Fruit fly (Drosophila melanogaster): ENCODE measurements around the gene sip2.

Gene sip2

dm6 chr2L:6971597-6972036, 7.7 kb upstream of the sip2 start, which contains the start of gene snRNP-U1-70K (continued):
- TF ChIP-seq CG3995 (GFP tag; optimal IDR thresholded peaks at IDR 0.05) (peak; percentile 66), ab (GFP tag; optimal IDR thresholded peaks at IDR 0.05) (no peak), CG9797 (GFP tag; optimal IDR thresholded peaks at IDR 0.05) (peak; percentile 94), Dref (GFP tag; IDR thresholded peaks at IDR 0.05) (peak; percentile 40), Sin3A (optimal IDR thresholded peaks at IDR 0.05) (no peak), CG10462 (GFP tag; optimal IDR thresholded peaks at IDR 0.05) (no peak), vfl (GFP tag; optimal IDR thresholded peaks at IDR 0.05) (no peak), CG10267 (tag; optimal IDR thresholded peaks at IDR 0.05) (peak; percentile 62), Mes4 (GFP tag; optimal IDR thresholded peaks at IDR 0.05) (no peak), CG1792 (GFP tag; optimal IDR thresholded peaks at IDR 0.05) (no peak), repo (GFP tag; optimal IDR thresholded peaks at IDR 0.05) (no peak), zf30C (GFP tag; optimal IDR thresholded peaks at IDR 0.05) (no peak), CG10979 (tag; optimal IDR thresholded peaks at IDR 0.05) (no peak), chif (GFP tag; optimal IDR thresholded peaks at IDR 0.05) (peak in 1 of 2 experiments; percentile 6), Rfx (GFP tag; IDR thresholded peaks at IDR 0.05) (peak; percentile 50), HLH3B (GFP tag; IDR thresholded peaks at IDR 0.05) (no peak), Dek (tag; optimal IDR thresholded peaks at IDR 0.05) (peak; percentile 66), stwl (tag; optimal IDR thresholded peaks at IDR 0.05) (peak; percentile 93), CG31365 (tag; optimal IDR thresholded peaks at IDR 0.05) (no peak), Xbp1 (GFP tag; optimal IDR thresholded peaks at IDR 0.05) (no peak), Ssrp (tag; optimal IDR thresholded peaks at IDR 0.05) (no peak), Scr (GFP tag; IDR thresholded peaks at IDR 0.05; ENCODE audit: partially characterized antibody) (no peak), GATAe (GFP tag; conservative IDR thresholded peaks at IDR 0.05) (no peak), lab (GFP tag; optimal IDR thresholded peaks at IDR 0.05) (no peak), gsb (GFP tag; IDR thresholded peaks at IDR 0.05) (no peak), ara (GFP tag; IDR thresholded peaks at IDR 0.05) (no peak)

DNA sequence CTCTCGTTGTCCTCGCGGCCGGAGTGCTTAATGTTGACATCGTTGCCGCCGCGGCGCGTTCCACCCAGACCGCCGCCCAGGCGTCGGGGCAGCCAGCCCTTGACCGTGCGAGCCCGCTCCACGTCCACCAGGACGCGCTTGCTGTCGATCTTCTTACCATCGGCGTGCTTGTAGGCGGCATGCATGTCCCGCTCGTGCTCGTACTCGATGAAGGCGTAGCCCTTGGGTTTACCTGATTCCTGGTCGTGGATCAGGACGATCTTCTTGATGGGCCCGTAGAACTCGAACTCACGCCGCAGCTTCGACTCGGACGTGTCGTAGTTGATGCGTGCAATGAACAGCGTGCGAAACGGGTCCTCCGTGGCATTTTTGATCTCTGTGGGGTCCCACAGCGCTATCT, 6.9 kb upstream of the sip2 start:
- no peak for TF ChIP-seq gem (tag; optimal IDR thresholded peaks at IDR 0.05)
- 0 out of 3 replicates have a peak, but pooled peaks have one; percentile 10 for TF ChIP-seq jigr1 (GFP tag; IDR thresholded peaks at IDR 0.05)
- no peak for TF ChIP-seq tap (tag; optimal IDR thresholded peaks at IDR 0.05)
- no peak for TF ChIP-seq CG30403 (GFP tag; optimal IDR thresholded peaks at IDR 0.05)
- TF ChIP-seq Abd-B (GFP tag; optimal IDR thresholded peaks at IDR 0.05): no peak
- TF ChIP-seq MTF-1 (GFP tag; optimal IDR thresholded peaks at IDR 0.05; ENCODE audit: borderline replicate concordance): no peak
- TF ChIP-seq Ssrp (tag; optimal IDR thresholded peaks at IDR 0.05): no peak
- no peak for TF ChIP-seq dati (GFP tag; IDR thresholded peaks at IDR 0.05)
- TF ChIP-seq bigmax (GFP tag; optimal IDR thresholded peaks at IDR 0.05): no peak
- peak; percentile 40 for TF ChIP-seq Med (GFP tag)
- TF ChIP-seq wek (GFP tag; optimal IDR thresholded peaks at IDR 0.05): no peak
- no peak for TF ChIP-seq zen2 (GFP tag; IDR thresholded peaks at IDR 0.05; ENCODE audit: partially characterized antibody)
- no peak for TF ChIP-seq cas (GFP tag; IDR thresholded peaks at IDR 0.05)
- TF ChIP-seq CG31441 (GFP tag; IDR thresholded peaks at IDR 0.05): no peak
- no peak for TF ChIP-seq CG32532 (GFP tag; IDR thresholded peaks at IDR 0.05)
- TF ChIP-seq chm (GFP tag; IDR thresholded peaks at IDR 0.05): no peak
- no peak for TF ChIP-seq Kr (GFP tag; optimal IDR thresholded peaks at IDR 0.05)

Measured in whole organism, embryonic.